Worm (Caenorhabditis elegans) whole organism, L1 larva: Measurements from ENCODE around the gene lips-8.

Experiments used
- F16B12.6 ChIP-seq: fragments of 150-350 bp; optimal IDR thresholded peaks from 2 replicates; lab custom pipeline; 2014; ENCODE audit warnings: missing biosample characterization, missing genetic modification characterization
- Y116A8C.19 ChIP-seq: sonication (generic microtip); optimal IDR thresholded peaks from 2 replicates; lab custom pipeline; 2016; ENCODE audit warnings: missing compliant biosample characterization, missing genetic modification characterization, borderline replicate concordance
- aha-1 ChIP-seq: fragments of 150-350 bp; optimal IDR thresholded peaks from 2 replicates; lab custom pipeline; 2014; ENCODE audit warnings: missing biosample characterization, missing genetic modification characterization
- aly-2 ChIP-seq: fragments of 150-350 bp; optimal IDR thresholded peaks from 2 replicates; lab custom pipeline; 2014; ENCODE audit warnings: missing biosample characterization, missing genetic modification characterization
- ama-1 ChIP-seq: fragments of 150-350 bp; optimal IDR thresholded peaks from 2 replicates; lab custom pipeline; 2014
- blmp-1 ChIP-seq: fragments of 150-350 bp; optimal IDR thresholded peaks from 2 replicates; lab custom pipeline; 2014; ENCODE audit warnings: missing biosample characterization, missing genetic modification characterization
- ceh-63 ChIP-seq: fragments of 200-800 bp; sonication (Bioruptor generic); optimal IDR thresholded peaks from 2 replicates; lab custom pipeline; 2018; ENCODE audit warnings: mild to moderate bottlenecking, missing genetic modification characterization, missing compliant biosample characterization
- ceh-82 ChIP-seq, 3 experiments: fragments of 150-350 bp in 1 of 3; sonication (generic microtip) in 2 of 3; optimal IDR thresholded peaks; 2 replicates each; lab custom pipeline; 2014 to 2017; ENCODE audit warnings: missing biosample characterization in 3 of 3, missing genetic modification characterization in 3 of 3
- ceh-88 ChIP-seq: fragments of 200-800 bp; sonication (Bioruptor generic); IDR thresholded peaks from 2 replicates; pipeline ENCODE4 v1.3.6; 2022; ENCODE audit warnings: missing genetic modification characterization, missing compliant biosample characterization
- dpl-1 ChIP-seq, 3 experiments: fragments of 150-350 bp in 2 of 3; sonication (generic microtip) in 1 of 3; optimal IDR thresholded peaks; 2 replicates each; lab custom pipeline; 2014 to 2017; ENCODE audit warnings: missing biosample characterization in 3 of 3, missing genetic modification characterization in 3 of 3, missing genetic modification reagents in 3 of 3
- dsc-1 ChIP-seq: sonication (generic microtip); optimal IDR thresholded peaks from 2 replicates; lab custom pipeline; 2016; ENCODE audit warnings: mild to moderate bottlenecking, missing genetic modification characterization, missing compliant biosample characterization
- efl-3 ChIP-seq: fragments of 200-800 bp; sonication (Bioruptor generic); optimal IDR thresholded peaks from 2 replicates; lab custom pipeline; 2018; ENCODE audit warnings: mild to moderate bottlenecking, missing genetic modification characterization, missing compliant biosample characterization
- egl-27 ChIP-seq, 2 experiments: fragments of 150-350 bp in 1 of 2; sonication (generic microtip); optimal IDR thresholded peaks; 3 replicates each; lab custom pipeline; 2017 to 2018; ENCODE audit warnings: missing biosample characterization in 2 of 2, missing genetic modification characterization in 2 of 2, missing genetic modification reagents in 2 of 2
- elt-2 ChIP-seq: sonication (generic microtip); optimal IDR thresholded peaks from 2 replicates; lab custom pipeline; 2016; ENCODE audit warnings: missing genetic modification characterization, mild to moderate bottlenecking, inconsistent platforms, missing compliant biosample characterization, missing genetic modification reagents
- elt-3 ChIP-seq, 6 experiments: fragments of 150-350 bp in 1 of 6; sonication (generic microtip); optimal IDR thresholded peaks; 2 replicates each; lab custom pipeline; 2017 to 2018; ENCODE audit warnings: missing biosample characterization in 6 of 6, missing genetic modification characterization in 6 of 6, inconsistent platforms in 1 of 6
- ets-5 ChIP-seq: fragments of 200-800 bp; sonication (Bioruptor generic); IDR thresholded peaks from 2 replicates; pipeline ENCODE4 v1.3.6; 2022; ENCODE audit warnings: missing genetic modification characterization, missing compliant biosample characterization
- fkh-10 ChIP-seq: sonication (generic microtip); optimal IDR thresholded peaks from 2 replicates; lab custom pipeline; 2017; ENCODE audit warnings: missing biosample characterization, missing genetic modification reagents, missing genetic modification characterization
- fkh-4 ChIP-seq: sonication (generic microtip); optimal IDR thresholded peaks from 2 replicates; lab custom pipeline; 2016; ENCODE audit warnings: missing compliant biosample characterization, missing genetic modification characterization, borderline replicate concordance
- hlh-17 ChIP-seq: fragments of 200-800 bp; sonication (Bioruptor generic); optimal IDR thresholded peaks from 2 replicates; lab custom pipeline; 2018; ENCODE audit warnings: missing genetic modification characterization, mild to moderate bottlenecking, missing compliant biosample characterization, moderate library complexity, borderline replicate concordance
- hlh-4 ChIP-seq: sonication (generic microtip); optimal IDR thresholded peaks from 2 replicates; lab custom pipeline; 2016; ENCODE audit warnings: mild to moderate bottlenecking, missing genetic modification characterization, missing compliant biosample characterization
- hpl-2 ChIP-seq: fragments of 150-350 bp; optimal IDR thresholded peaks from 2 replicates; lab custom pipeline; 2014; ENCODE audit warnings: missing biosample characterization, missing genetic modification reagents, missing genetic modification characterization
- irx-1 ChIP-seq: sonication (generic microtip); optimal IDR thresholded peaks from 2 replicates; lab custom pipeline; 2016; ENCODE audit warnings: missing genetic modification characterization, missing compliant biosample characterization
- isw-1 ChIP-seq: fragments of 200-800 bp; sonication (Bioruptor generic); IDR thresholded peaks from 2 replicates; pipeline ENCODE4 v1.3.6; 2022; ENCODE audit warnings: missing genetic modification characterization, missing compliant biosample characterization
- jun-1 ChIP-seq: fragments of 150-350 bp; optimal IDR thresholded peaks from 2 replicates; lab custom pipeline; 2014; ENCODE audit warnings: missing biosample characterization, missing genetic modification reagents, missing genetic modification characterization
- lin-13 ChIP-seq: fragments of 150-350 bp; optimal IDR thresholded peaks from 2 replicates; lab custom pipeline; 2014; ENCODE audit warnings: missing biosample characterization, missing genetic modification reagents, missing genetic modification characterization
- lin-14 ChIP-seq: fragments of 200-800 bp; sonication (Bioruptor generic); optimal IDR thresholded peaks from 2 replicates; lab custom pipeline; 2018; ENCODE audit warnings: mild to moderate bottlenecking, missing genetic modification characterization, moderate library complexity, missing compliant biosample characterization
- lin-15B ChIP-seq: fragments of 150-350 bp; sonication (generic microtip); optimal IDR thresholded peaks from 3 replicates; lab custom pipeline; 2014; ENCODE audit warnings: missing biosample characterization, missing genetic modification characterization
- lin-35 ChIP-seq, 2 experiments: fragments of 150-350 bp; optimal IDR thresholded peaks; 2 replicates each; lab custom pipeline; 2014; ENCODE audit warnings: missing biosample characterization in 2 of 2, missing genetic modification characterization in 2 of 2, missing genetic modification reagents in 2 of 2
- lin-39 ChIP-seq: fragments of 150-350 bp; optimal IDR thresholded peaks from 2 replicates; lab custom pipeline; 2014; ENCODE audit warnings: missing biosample characterization, missing genetic modification reagents, missing genetic modification characterization
- mef-2 ChIP-seq: fragments of 150-350 bp; optimal IDR thresholded peaks from 2 replicates; lab custom pipeline; 2014; ENCODE audit warnings: missing biosample characterization, missing genetic modification characterization
- mep-1 ChIP-seq: fragments of 150-350 bp; optimal IDR thresholded peaks from 2 replicates; lab custom pipeline; 2014; ENCODE audit warnings: missing biosample characterization, missing genetic modification characterization
- nhr-11 ChIP-seq: fragments of 150-350 bp; optimal IDR thresholded peaks from 2 replicates; lab custom pipeline; 2014; ENCODE audit warnings: missing biosample characterization, missing genetic modification characterization
- nhr-12 ChIP-seq: sonication (generic microtip); optimal IDR thresholded peaks from 2 replicates; lab custom pipeline; 2017; ENCODE audit warnings: missing biosample characterization, missing genetic modification characterization
- nhr-19 ChIP-seq: fragments of 200-800 bp; sonication (Bioruptor generic); conservative IDR thresholded peaks from 2 replicates; pipeline ENCODE4 v1.3.6; 2022; ENCODE audit warnings: missing genetic modification characterization, missing compliant biosample characterization
- nhr-237 ChIP-seq: fragments of 150-350 bp; optimal IDR thresholded peaks from 2 replicates; lab custom pipeline; 2014; ENCODE audit warnings: missing biosample characterization, missing genetic modification characterization
- nhr-28 ChIP-seq: fragments of 150-350 bp; optimal IDR thresholded peaks from 2 replicates; lab custom pipeline; 2014; ENCODE audit warnings: missing biosample characterization, missing genetic modification characterization
- nhr-71 ChIP-seq: sonication (generic microtip); optimal IDR thresholded peaks from 2 replicates; lab custom pipeline; 2016; ENCODE audit warnings: mild to moderate bottlenecking, missing genetic modification characterization, moderate library complexity, missing compliant biosample characterization
- nhr-76 ChIP-seq: sonication (generic microtip); optimal IDR thresholded peaks from 2 replicates; lab custom pipeline; 2017; ENCODE audit warnings: missing biosample characterization, missing genetic modification characterization
- nhr-90 ChIP-seq: sonication (generic microtip); optimal IDR thresholded peaks from 2 replicates; lab custom pipeline; 2016; ENCODE audit warnings: mild to moderate bottlenecking, missing genetic modification characterization, missing compliant biosample characterization; ENCODE audit not compliant: poor library complexity
- rnt-1 ChIP-seq: sonication (generic microtip); optimal IDR thresholded peaks from 2 replicates; lab custom pipeline; 2016; ENCODE audit warnings: mild to moderate bottlenecking, missing genetic modification characterization, moderate library complexity, missing compliant biosample characterization
- skn-1 ChIP-seq: fragments of 150-350 bp; optimal IDR thresholded peaks from 2 replicates; lab custom pipeline; 2014; ENCODE audit warnings: missing biosample characterization, missing genetic modification characterization
- snu-23 ChIP-seq: sonication (generic microtip); optimal IDR thresholded peaks from 2 replicates; lab custom pipeline; 2016; ENCODE audit warnings: missing genetic modification characterization, missing compliant biosample characterization
- sox-4 ChIP-seq: sonication (generic microtip); optimal IDR thresholded peaks from 2 replicates; lab custom pipeline; 2016; ENCODE audit warnings: missing genetic modification characterization, missing compliant biosample characterization
- sptf-1 ChIP-seq: fragments of 150-350 bp; optimal IDR thresholded peaks from 2 replicates; lab custom pipeline; 2014; ENCODE audit warnings: missing biosample characterization, missing genetic modification characterization
- swsn-7 ChIP-seq: sonication (generic microtip); optimal IDR thresholded peaks from 2 replicates; lab custom pipeline; 2016; ENCODE audit warnings: missing genetic modification characterization, missing compliant biosample characterization
- tbx-2 ChIP-seq: sonication (generic microtip); optimal IDR thresholded peaks from 2 replicates; lab custom pipeline; 2016; ENCODE audit warnings: missing genetic modification characterization, missing compliant biosample characterization
- tlp-1 ChIP-seq: fragments of 150-350 bp; optimal IDR thresholded peaks from 2 replicates; lab custom pipeline; 2014; ENCODE audit warnings: missing biosample characterization, missing genetic modification characterization
- unc-130 ChIP-seq: fragments of 150-350 bp; optimal IDR thresholded peaks from 2 replicates; lab custom pipeline; 2017; ENCODE audit warnings: missing biosample characterization, missing genetic modification characterization, inconsistent platforms
- unc-30 ChIP-seq: sonication (generic microtip); optimal IDR thresholded peaks from 2 replicates; lab custom pipeline; 2017; ENCODE audit warnings: missing biosample characterization, missing genetic modification characterization
- unc-98 ChIP-seq: fragments of 200-800 bp; sonication (Bioruptor generic); IDR thresholded peaks from 2 replicates; pipeline ENCODE4 v1.3.6; 2022; ENCODE audit warnings: missing genetic modification characterization, missing compliant biosample characterization
- vab-15 ChIP-seq: sonication (generic microtip); optimal IDR thresholded peaks from 2 replicates; lab custom pipeline; 2017; ENCODE audit warnings: missing genotype, mild to moderate bottlenecking, missing genetic modification characterization, missing compliant biosample characterization
- ztf-11 ChIP-seq, 2 experiments: sonication (generic microtip); optimal IDR thresholded peaks; 2 replicates each; lab custom pipeline; 2016 to 2017; ENCODE audit warnings: missing genetic modification characterization in 2 of 2, missing biosample characterization in 1 of 2, missing compliant biosample characterization in 1 of 2

The lips-8 gene

ce11 chrX:14946464-14947354, 48.4 kb downstream of the lips-8 start (continued):
- TF ChIP-seq fkh-4: no peak
- no peak for TF ChIP-seq ceh-63 (GFP tag; lab: Kevin White, UChicago)
- TF ChIP-seq aha-1 (tag; lab: Kevin White, UChicago): no peak
- no peak for TF ChIP-seq irx-1 (tag; lab: Kevin White, UChicago)
- TF ChIP-seq dsc-1 (tag; lab: Kevin White, UChicago): no peak
- TF ChIP-seq lin-15B (tag; lab: Kevin White, UChicago): peak; percentile 35
- TF ChIP-seq nhr-11 (tag; lab: Kevin White, UChicago): no peak
- TF ChIP-seq ama-1 (lab: Kevin White, UChicago): no peak
- TF ChIP-seq Y116A8C.19: no peak
- no peak for TF ChIP-seq unc-98 (GFP tag; lab: Robert Waterston, UW)
- no peak for TF ChIP-seq ets-5 (GFP tag; lab: Robert Waterston, UW)
- no peak for TF ChIP-seq vab-15 (tag; lab: Kevin White, UChicago)
- TF ChIP-seq rnt-1 (tag; lab: Kevin White, UChicago): peak; percentile 27
- TF ChIP-seq lin-35 (GFP tag; optimal IDR thresholded peaks at IDR 0.05; lab: Kevin White, UChicago): peak; percentile 3 to 41
- no peak for TF ChIP-seq mep-1 (tag; lab: Kevin White, UChicago)
- TF ChIP-seq ztf-11 (tag; optimal IDR thresholded peaks at IDR 0.05; lab: Kevin White, UChicago): no peak
- TF ChIP-seq hlh-17 (GFP tag; lab: Kevin White, UChicago): no peak
- TF ChIP-seq elt-3 (tag; optimal IDR thresholded peaks at IDR 0.05; lab: Kevin White, UChicago): no peak
- no peak for TF ChIP-seq swsn-7 (tag; lab: Kevin White, UChicago)
- TF ChIP-seq egl-27 (tag; optimal IDR thresholded peaks at IDR 0.05; lab: Kevin White, UChicago): no peak
- 0 out of 2 replicates have a peak, but pooled peaks have one; percentile 3 for TF ChIP-seq nhr-19 (GFP tag; lab: Robert Waterston, UW)
- no peak for TF ChIP-seq unc-130 (tag; lab: Kevin White, UChicago)
- TF ChIP-seq elt-2 (tag; lab: Kevin White, UChicago): peak; percentile 98
- no peak for TF ChIP-seq lin-39 (tag; lab: Kevin White, UChicago)
- TF ChIP-seq lin-13 (GFP tag; lab: Kevin White, UChicago): no peak
- TF ChIP-seq skn-1 (tag; lab: Kevin White, UChicago): peak; percentile 20
- no peak for TF ChIP-seq fkh-10 (GFP tag; lab: Kevin White, UChicago)
- TF ChIP-seq mef-2 (tag; lab: Kevin White, UChicago): no peak
- no peak for TF ChIP-seq blmp-1 (tag; lab: Kevin White, UChicago)
- TF ChIP-seq tlp-1 (tag; lab: Kevin White, UChicago): peak; percentile 82
- no peak for TF ChIP-seq nhr-76
- no peak for TF ChIP-seq hlh-4
- no peak for TF ChIP-seq nhr-237 (tag; lab: Kevin White, UChicago)
- no peak for TF ChIP-seq snu-23 (GFP tag; lab: Kevin White, UChicago)
- no peak for TF ChIP-seq sox-4 (tag; lab: Kevin White, UChicago)
- TF ChIP-seq sptf-1 (tag; lab: Kevin White, UChicago): no peak
- no peak for TF ChIP-seq efl-3
- TF ChIP-seq aly-2: no peak
- peak; percentile 43 for TF ChIP-seq nhr-71 (tag; lab: Kevin White, UChicago)
- TF ChIP-seq F16B12.6: no peak
- no peak for TF ChIP-seq nhr-28 (tag; lab: Kevin White, UChicago)
- TF ChIP-seq nhr-12 (tag; lab: Kevin White, UChicago): no peak
- TF ChIP-seq isw-1 (GFP tag; lab: Robert Waterston, UW): no peak
- peak; percentile 5 for TF ChIP-seq hpl-2 (GFP tag; lab: Kevin White, UChicago)
- no peak for TF ChIP-seq jun-1 (tag; lab: Kevin White, UChicago)
- TF ChIP-seq ceh-88 (GFP tag; lab: Robert Waterston, UW): no peak
- no peak for TF ChIP-seq unc-30 (tag; lab: Kevin White, UChicago)
- peak in 1 of 3 experiments; percentile 17 for TF ChIP-seq ceh-82 (tag; optimal IDR thresholded peaks at IDR 0.05; lab: Kevin White, UChicago)
- no peak for TF ChIP-seq tbx-2 (tag; lab: Kevin White, UChicago)
- TF ChIP-seq dpl-1 (GFP tag; optimal IDR thresholded peaks at IDR 0.05; lab: Kevin White, UChicago): peak in 1 of 3 experiments; percentile 47
- peak; percentile 84 for TF ChIP-seq lin-14
- peak; percentile 59 for TF ChIP-seq nhr-90 (tag; lab: Kevin White, UChicago)
